Worm (Caenorhabditis elegans) whole organism, L3 larva: ENCODE results near the gene rpn-13.

Experiments
- ceh-9 ChIP-seq: sonication (generic microtip); optimal IDR thresholded peaks from 2 replicates; lab custom pipeline; 2018; ENCODE audit warnings: missing biosample characterization, missing genetic modification characterization
- daf-12 ChIP-seq: fragments of 150-350 bp; optimal IDR thresholded peaks from 2 replicates; lab custom pipeline; 2014; ENCODE audit warnings: missing biosample characterization, missing genetic modification reagents, missing genetic modification characterization
- lin-39 ChIP-seq: fragments of 150-350 bp; optimal IDR thresholded peaks from 2 replicates; lab custom pipeline; 2018; ENCODE audit warnings: missing biosample characterization, missing genetic modification reagents, missing genetic modification characterization
- mdl-1 ChIP-seq: fragments of 150-350 bp; optimal IDR thresholded peaks from 2 replicates; lab custom pipeline; 2014; ENCODE audit warnings: missing biosample characterization, missing genetic modification characterization
- nhr-11 ChIP-seq: fragments of 150-350 bp; optimal IDR thresholded peaks from 2 replicates; lab custom pipeline; 2014; ENCODE audit warnings: missing biosample characterization, missing genetic modification characterization
- nhr-23 ChIP-seq: fragments of 150-350 bp; optimal IDR thresholded peaks from 2 replicates; lab custom pipeline; 2014; ENCODE audit warnings: missing biosample characterization, missing genetic modification reagents, missing genetic modification characterization
- tbx-2 ChIP-seq: sonication (generic microtip); optimal IDR thresholded peaks from 2 replicates; lab custom pipeline; 2016; ENCODE audit warnings: mild to moderate bottlenecking, missing genetic modification characterization, missing compliant biosample characterization
- ztf-4 ChIP-seq: fragments of 150-350 bp; optimal IDR thresholded peaks from 2 replicates; lab custom pipeline; 2014; ENCODE audit warnings: missing biosample characterization, missing genetic modification characterization

ce11 chrIII:6368524-6368923 is 26.8 kb upstream of the rpn-13 start:
- TF ChIP-seq ztf-4 (tag; lab: Kevin White, UChicago), result no peak
- no peak for TF ChIP-seq mdl-1
- TF ChIP-seq lin-39 (tag; lab: Kevin White, UChicago), result no peak
- TF ChIP-seq daf-12 (tag; lab: Kevin White, UChicago), result no peak
- no peak for TF ChIP-seq ceh-9
- no peak for TF ChIP-seq nhr-23 (tag; lab: Kevin White, UChicago)
- TF ChIP-seq nhr-11 (tag; lab: Kevin White, UChicago), result no peak
- TF ChIP-seq tbx-2 (tag; lab: Kevin White, UChicago), result no peak
